Worm (Caenorhabditis elegans): ENCODE data around the gene clec-118.

- no peak for TF ChIP-seq fos-1 (tag; optimal IDR thresholded peaks at IDR 0.05)
- TF ChIP-seq dpl-1 (GFP tag; optimal IDR thresholded peaks at IDR 0.05) = no peak
- TF ChIP-seq Y105C5A.15 (GFP tag; IDR thresholded peaks at IDR 0.05) = no peak
- TF ChIP-seq pqm-1 (tag; optimal IDR thresholded peaks at IDR 0.05) = no peak
Measured at ce11 chrII:605267-605666, 7.0 kb downstream of the clec-118 start, which contains the start of gene W04H10.2.

Measured in whole organism, L4 larva.